Fruit fly (Drosophila melanogaster): ENCODE data around the gene Orct.

The Orct gene

dm6 chr3R:24318217-24319082 lies 42.4 kb downstream of the Orct start, which contains the start of the genes Nab2 and BRWD3 (continued):
- no peak for TF ChIP-seq acj6 (GFP tag; optimal IDR thresholded peaks at IDR 0.05)

dm6 chr3R:24319083-24319381 lies 43.0 kb downstream of the Orct start:
- TF ChIP-seq dac (GFP tag; optimal IDR thresholded peaks at IDR 0.05) (no peak), CG16779 (tag; optimal IDR thresholded peaks at IDR 0.05) (no peak), Eip75B (GFP tag; optimal IDR thresholded peaks at IDR 0.05) (no peak), CG11294 (GFP tag; IDR thresholded peaks at IDR 0.05) (no peak), Hr38 (GFP tag; optimal IDR thresholded peaks at IDR 0.05) (no peak), CG3919 (GFP tag; optimal IDR thresholded peaks at IDR 0.05) (no peak), OdsH (GFP tag; optimal IDR thresholded peaks at IDR 0.05) (no peak), ss (GFP tag; optimal IDR thresholded peaks at IDR 0.05) (no peak), CG1621 (tag; optimal IDR thresholded peaks at IDR 0.05) (no peak), CG4318 (GFP tag; optimal IDR thresholded peaks at IDR 0.05) (no peak), CG6276 (GFP tag; optimal IDR thresholded peaks at IDR 0.05) (no peak), CG11902 (GFP tag; optimal IDR thresholded peaks at IDR 0.05) (no peak), Eip93F (GFP tag; optimal IDR thresholded peaks at IDR 0.05) (no peak), CG31627 (GFP tag; optimal IDR thresholded peaks at IDR 0.05) (no peak), Ets96B (tag; optimal IDR thresholded peaks at IDR 0.05) (no peak), CG3032 (tag; optimal IDR thresholded peaks at IDR 0.05) (no peak)

- TF ChIP-seq spab (GFP tag; optimal IDR thresholded peaks at IDR 0.05) (no peak), CG32006 (GFP tag; optimal IDR thresholded peaks at IDR 0.05) (no peak), vri (GFP tag; optimal IDR thresholded peaks at IDR 0.05) (peak; percentile 87), CG6163 (GFP tag; IDR thresholded peaks at IDR 0.05) (peak; percentile 31; the same call in 1 of the 3 replicates), eg (GFP tag; IDR thresholded peaks at IDR 0.05) (0 out of 3 replicates have a peak, but pooled peaks have one; percentile 34), CG6854 (GFP tag; optimal IDR thresholded peaks at IDR 0.05) (peak; percentile 7)
Measured at dm6 chr3R:24319632-24320341, 43.7 kb downstream of the Orct start.

- TF ChIP-seq CG6163 (GFP tag; IDR thresholded peaks at IDR 0.05) (0 out of 3 replicates have a peak, but pooled peaks have one; percentile 17), CG15336 (GFP tag; IDR thresholded peaks at IDR 0.05) (0 out of 2 replicates have a peak, but pooled peaks have one; percentile 30), svp (GFP tag) (no peak)
Measured at dm6 chr3R:24320342-24320711, 44.3 kb downstream of the Orct start.

All from whole organism, prepupa.